Worm (Caenorhabditis elegans) whole organism, L3 larva: Measurements from ENCODE around the gene Y116F11A.6.

Experiments used
- R02D3.7 ChIP-seq: fragments of 150-350 bp; optimal IDR thresholded peaks from 2 replicates; lab custom pipeline; 2014; ENCODE audit warnings: missing biosample characterization, missing genetic modification characterization
- ceh-28 ChIP-seq: fragments of 150-350 bp; optimal IDR thresholded peaks from 2 replicates; lab custom pipeline; 2014; ENCODE audit warnings: missing biosample characterization, missing genetic modification reagents, missing genetic modification characterization
- elt-3 ChIP-seq, 3 experiments: fragments of 150-350 bp in 1 of 3; sonication (generic microtip) in 2 of 3; optimal IDR thresholded peaks; 2 replicates in 2 of 3; 4 replicates in 1 of 3; lab custom pipeline; 2014 to 2017; ENCODE audit warnings: missing biosample characterization in 3 of 3, missing genetic modification characterization in 3 of 3
- nhr-23 ChIP-seq: fragments of 150-350 bp; optimal IDR thresholded peaks from 2 replicates; lab custom pipeline; 2014; ENCODE audit warnings: missing biosample characterization, missing genetic modification reagents, missing genetic modification characterization
- nhr-237 ChIP-seq: fragments of 150-350 bp; optimal IDR thresholded peaks from 2 replicates; lab custom pipeline; 2014; ENCODE audit warnings: missing biosample characterization, missing genetic modification characterization
- nhr-28 ChIP-seq: fragments of 150-350 bp; optimal IDR thresholded peaks from 2 replicates; lab custom pipeline; 2014; ENCODE audit warnings: missing biosample characterization, missing genetic modification characterization
- nhr-43 ChIP-seq: sonication (generic microtip); optimal IDR thresholded peaks from 2 replicates; lab custom pipeline; 2016; ENCODE audit warnings: mild to moderate bottlenecking, missing genetic modification characterization, missing compliant biosample characterization; ENCODE audit not compliant: poor library complexity, severe bottlenecking
- pha-4 ChIP-seq: fragments of 150-350 bp; optimal IDR thresholded peaks from 2 replicates; lab custom pipeline; 2014; ENCODE audit warnings: missing biosample characterization, missing genetic modification reagents, missing genetic modification characterization

- TF ChIP-seq nhr-28 (tag; lab: Kevin White, UChicago) (no peak), R02D3.7 (tag; lab: Kevin White, UChicago) (no peak), nhr-23 (no peak), nhr-43 (no peak), ceh-28 (tag; lab: Kevin White, UChicago) (no peak), pha-4 (tag; lab: Kevin White, UChicago) (no peak), elt-3 (tag; optimal IDR thresholded peaks at IDR 0.05; lab: Kevin White, UChicago) (no peak), nhr-237 (tag; lab: Kevin White, UChicago) (no peak)
Measured at ce11 chrV:19771660-19772059, 52.3 kb downstream of the Y116F11A.6 start, which contains the start of gene M162.15.
